Fruit fly (Drosophila melanogaster) whole organism, prepupa: ENCODE data around the gene CG11583.

Experiments
- CG3919 ChIP-seq: fragments of 200-800 bp; sonication (Bioruptor generic); optimal IDR thresholded peaks from 3 replicates; lab custom pipeline; 2016; ENCODE audit warnings: missing biosample characterization, missing genetic modification characterization
- CG6854 ChIP-seq: fragments of 200-800 bp; sonication (Bioruptor generic); optimal IDR thresholded peaks from 2 replicates; lab custom pipeline; 2017; ENCODE audit warnings: missing biosample characterization, mild to moderate bottlenecking, missing genetic modification characterization
- CG7368 ChIP-seq: fragments of 200-800 bp; sonication (Bioruptor generic); optimal IDR thresholded peaks from 3 replicates; lab custom pipeline; 2016; ENCODE audit warnings: missing biosample characterization, missing genetic modification characterization
- Hr39 ChIP-seq: fragments of 200-800 bp; sonication (Bioruptor generic); optimal IDR thresholded peaks from 2 replicates; lab custom pipeline; 2016; ENCODE audit warnings: missing biosample characterization, missing genetic modification characterization
- OdsH ChIP-seq: fragments of 200-800 bp; sonication (Bioruptor generic); optimal IDR thresholded peaks from 3 replicates; lab custom pipeline; 2016; ENCODE audit warnings: missing biosample characterization, missing genetic modification characterization
- Sox14 ChIP-seq: fragments of 200-800 bp; sonication (Bioruptor generic); optimal IDR thresholded peaks from 3 replicates; lab custom pipeline; 2016; ENCODE audit warnings: missing biosample characterization, missing genetic modification characterization
- Sox15 ChIP-seq: fragments of 200-800 bp; sonication (Bioruptor generic); optimal IDR thresholded peaks from 3 replicates; lab custom pipeline; 2016; ENCODE audit warnings: missing biosample characterization, missing genetic modification characterization
- achi ChIP-seq: fragments of 200-800 bp; sonication (Bioruptor generic); optimal IDR thresholded peaks from 3 replicates; lab custom pipeline; 2016; ENCODE audit warnings: missing biosample characterization, missing genetic modification characterization
- esn ChIP-seq: fragments of 200-800 bp; sonication (Bioruptor generic); optimal IDR thresholded peaks from 2 replicates; lab custom pipeline; 2016; ENCODE audit warnings: missing biosample characterization, mild to moderate bottlenecking, missing genetic modification characterization, moderate library complexity
- spab ChIP-seq: fragments of 200-800 bp; sonication (Bioruptor generic); optimal IDR thresholded peaks from 2 replicates; lab custom pipeline; 2017; ENCODE audit warnings: missing biosample characterization, mild to moderate bottlenecking, missing genetic modification characterization, missing genetic modification reagents

DNA sequence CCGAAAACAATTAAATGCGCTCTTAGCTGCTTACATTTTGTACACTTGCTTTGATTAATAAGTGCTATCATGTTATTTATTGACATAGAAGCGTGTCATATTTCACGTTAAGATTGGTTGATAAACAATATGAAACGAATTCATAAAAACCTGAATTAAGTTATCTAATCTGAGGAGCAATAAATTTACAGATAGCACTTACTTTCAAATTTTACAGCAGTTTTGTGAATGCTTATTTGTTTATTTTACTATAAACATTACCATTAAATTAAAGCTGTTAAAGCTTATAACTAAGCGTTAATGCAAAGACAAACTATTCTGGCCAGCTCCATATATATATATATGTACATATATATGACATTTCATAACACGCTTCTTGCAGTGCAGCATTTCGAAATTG is 19.5 kb upstream of the CG11583 start:
- TF ChIP-seq Hr39 (GFP tag; lab: Kevin White, UChicago) (no peak), esn (no peak), spab (no peak), Sox15 (GFP tag; lab: Kevin White, UChicago) (no peak), Sox14 (GFP tag; lab: Kevin White, UChicago) (no peak), OdsH (no peak), CG6854 (GFP tag; lab: Kevin White, UChicago) (no peak), achi (GFP tag; lab: Kevin White, UChicago) (no peak), CG7368 (GFP tag; lab: Kevin White, UChicago) (no peak), CG3919 (GFP tag; lab: Kevin White, UChicago) (no peak)
